Worm (Caenorhabditis elegans) whole organism, L3 larva: ENCODE data around the gene ZC443.2.

Source experiments
- ama-1 ChIP-seq: fragments of 150-350 bp; optimal IDR thresholded peaks from 2 replicates; lab custom pipeline; 2018
- ceh-82 ChIP-seq: fragments of 150-350 bp; optimal IDR thresholded peaks from 2 replicates; lab custom pipeline; 2014; ENCODE audit warnings: missing biosample characterization, missing genetic modification characterization
- egl-27 ChIP-seq: sonication (generic microtip); optimal IDR thresholded peaks from 4 replicates; lab custom pipeline; 2017; ENCODE audit warnings: missing biosample characterization, missing genetic modification reagents, missing genetic modification characterization
- elt-1 ChIP-seq: fragments of 150-350 bp; optimal IDR thresholded peaks from 2 replicates; lab custom pipeline; 2014; ENCODE audit warnings: missing biosample characterization, missing genetic modification characterization
- fos-1 ChIP-seq: fragments of 150-350 bp; optimal IDR thresholded peaks from 2 replicates; lab custom pipeline; 2014; ENCODE audit warnings: missing biosample characterization, missing genetic modification characterization
- lin-39 ChIP-seq: fragments of 150-350 bp; optimal IDR thresholded peaks from 2 replicates; lab custom pipeline; 2018; ENCODE audit warnings: missing biosample characterization, missing genetic modification reagents, missing genetic modification characterization
- nhr-11 ChIP-seq: fragments of 150-350 bp; optimal IDR thresholded peaks from 2 replicates; lab custom pipeline; 2014; ENCODE audit warnings: missing biosample characterization, missing genetic modification characterization
- nhr-237 ChIP-seq: fragments of 150-350 bp; optimal IDR thresholded peaks from 2 replicates; lab custom pipeline; 2014; ENCODE audit warnings: missing biosample characterization, missing genetic modification characterization
- tbx-2 ChIP-seq: sonication (generic microtip); optimal IDR thresholded peaks from 2 replicates; lab custom pipeline; 2016; ENCODE audit warnings: mild to moderate bottlenecking, missing genetic modification characterization, missing compliant biosample characterization
- zag-1 ChIP-seq: fragments of 150-350 bp; optimal IDR thresholded peaks from 2 replicates; lab custom pipeline; 2014; ENCODE audit warnings: missing biosample characterization, missing genetic modification characterization
- ztf-11 ChIP-seq: fragments of 150-350 bp; optimal IDR thresholded peaks from 2 replicates; lab custom pipeline; 2014; ENCODE audit warnings: missing biosample characterization, missing genetic modification characterization

ce11 chrV:12845247-12845646 lies 34.3 kb upstream of the ZC443.2 start, which contains the start of gene C44H9.6:
- no peak for TF ChIP-seq fos-1 (tag; lab: Kevin White, UChicago)
- TF ChIP-seq tbx-2 (tag; lab: Kevin White, UChicago): no peak
- TF ChIP-seq zag-1: no peak
- TF ChIP-seq ama-1: no peak
- TF ChIP-seq nhr-11 (tag; lab: Kevin White, UChicago): no peak
- TF ChIP-seq lin-39 (tag; lab: Kevin White, UChicago): no peak
- no peak for TF ChIP-seq egl-27 (tag; lab: Kevin White, UChicago)
- TF ChIP-seq ceh-82 (tag; lab: Kevin White, UChicago): no peak
- no peak for TF ChIP-seq nhr-237
- TF ChIP-seq ztf-11: no peak
- TF ChIP-seq elt-1: no peak
